Worm (Caenorhabditis elegans) whole organism, L3 larva: ENCODE data around the gene C02F12.5.

Experiments
- ceh-28 ChIP-seq: fragments of 150-350 bp; optimal IDR thresholded peaks from 2 replicates; lab custom pipeline; 2014; ENCODE audit warnings: missing biosample characterization, missing genetic modification reagents, missing genetic modification characterization
- ceh-9 ChIP-seq: sonication (generic microtip); optimal IDR thresholded peaks from 2 replicates; lab custom pipeline; 2018; ENCODE audit warnings: missing biosample characterization, missing genetic modification characterization
- egl-5 ChIP-seq: fragments of 150-350 bp; optimal IDR thresholded peaks from 2 replicates; lab custom pipeline; 2017; ENCODE audit warnings: missing biosample characterization, missing genetic modification reagents, missing genetic modification characterization, inconsistent platforms
- elt-2 ChIP-seq: sonication (generic microtip); optimal IDR thresholded peaks from 2 replicates; lab custom pipeline; 2016; ENCODE audit warnings: missing genetic modification reagents, mild to moderate bottlenecking, missing genetic modification characterization, missing compliant biosample characterization
- jun-1 ChIP-seq: fragments of 150-350 bp; optimal IDR thresholded peaks from 2 replicates; lab custom pipeline; 2014; ENCODE audit warnings: missing biosample characterization, missing genetic modification reagents, missing genetic modification characterization
- nfya-1 ChIP-seq: sonication (generic microtip); optimal IDR thresholded peaks from 2 replicates; lab custom pipeline; 2017; ENCODE audit warnings: missing genetic modification characterization, mild to moderate bottlenecking, missing compliant biosample characterization, antibody characterized with exemption, moderate library complexity; ENCODE audit not compliant: insufficient read depth
- nhr-28 ChIP-seq: fragments of 150-350 bp; optimal IDR thresholded peaks from 2 replicates; lab custom pipeline; 2014; ENCODE audit warnings: missing biosample characterization, missing genetic modification characterization
- nhr-77 ChIP-seq: fragments of 150-350 bp; optimal IDR thresholded peaks from 2 replicates; lab custom pipeline; 2014; ENCODE audit warnings: missing biosample characterization, missing genetic modification characterization
- tbx-2 ChIP-seq: sonication (generic microtip); optimal IDR thresholded peaks from 2 replicates; lab custom pipeline; 2016; ENCODE audit warnings: mild to moderate bottlenecking, missing genetic modification characterization, missing compliant biosample characterization
- ztf-11 ChIP-seq: fragments of 150-350 bp; optimal IDR thresholded peaks from 2 replicates; lab custom pipeline; 2014; ENCODE audit warnings: missing biosample characterization, missing genetic modification characterization

DNA sequence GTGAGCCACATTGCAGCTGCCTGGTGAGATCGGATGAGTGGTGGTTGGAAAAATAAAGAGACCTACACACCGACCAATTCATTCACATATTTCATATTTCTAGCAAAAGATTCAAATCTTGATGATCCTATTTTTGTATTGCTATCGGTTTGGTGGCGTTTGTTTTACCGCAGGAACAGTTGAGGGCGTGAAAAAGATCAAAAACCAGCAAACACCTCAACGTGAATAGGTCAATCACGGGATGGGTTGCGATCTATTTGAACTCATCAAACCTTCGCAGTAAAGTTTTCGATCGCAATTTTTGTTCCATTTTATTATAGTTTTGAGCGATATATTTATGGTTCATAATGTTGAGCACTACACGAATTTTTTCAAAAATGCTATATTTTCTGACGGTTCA is 30.0 kb upstream of the C02F12.5 start:
- TF ChIP-seq tbx-2 = no peak
- TF ChIP-seq egl-5 (tag; lab: Kevin White, UChicago) = no peak
- TF ChIP-seq ceh-9 (tag; lab: Kevin White, UChicago) = no peak
- TF ChIP-seq nhr-28 (tag; lab: Kevin White, UChicago) = no peak
- no peak for TF ChIP-seq nfya-1 (tag; lab: Kevin White, UChicago)
- TF ChIP-seq elt-2 (tag; lab: Kevin White, UChicago) = no peak
- TF ChIP-seq nhr-77 = no peak
- TF ChIP-seq ztf-11 (tag; lab: Kevin White, UChicago) = no peak
- no peak for TF ChIP-seq jun-1
- TF ChIP-seq ceh-28 (tag; lab: Kevin White, UChicago) = no peak
